Fruit fly (Drosophila melanogaster) whole organism, wandering third instar larva: ENCODE measurements around the gene sff.
A peak's percentile ranks its signal among the peaks of the same experiment; 100 is the strongest.

Experiments used
- Abd-B ChIP-seq: fragments of >200 bp; optimal IDR thresholded peaks from 2 replicates; lab custom pipeline; 2017; ENCODE audit warnings: missing biosample characterization, missing genetic modification characterization
- CG32264 ChIP-seq: fragments of 200-800 bp; sonication (Bioruptor generic); optimal IDR thresholded peaks from 2 replicates; lab custom pipeline; 2016; ENCODE audit warnings: missing biosample characterization, missing genetic modification characterization
- CrebA ChIP-seq: fragments of 200-800 bp; sonication (Bioruptor generic); optimal IDR thresholded peaks from 2 replicates; lab custom pipeline; 2016; ENCODE audit warnings: missing biosample characterization, mild to moderate bottlenecking, missing genetic modification characterization, borderline replicate concordance
- Dfd ChIP-seq: fragments of >200 bp; optimal IDR thresholded peaks from 2 replicates; lab custom pipeline; 2017; ENCODE audit warnings: missing biosample characterization, missing genetic modification characterization
- HLH106 ChIP-seq: fragments of 200-800 bp; optimal IDR thresholded peaks from 3 replicates; lab custom pipeline; 2019; ENCODE audit warnings: missing biosample characterization, mild to moderate bottlenecking, missing genetic modification characterization, moderate library complexity
- Hr78 ChIP-seq: fragments of >200 bp; optimal IDR thresholded peaks from 2 replicates; lab custom pipeline; 2017; ENCODE audit warnings: missing biosample characterization, missing genetic modification characterization
- Hr83 ChIP-seq: fragments of 200-300 bp; sonication (Bioruptor generic); optimal IDR thresholded peaks from 2 replicates; lab custom pipeline; 2016; ENCODE audit warnings: missing biosample characterization, mild to moderate bottlenecking, missing genetic modification characterization, moderate library complexity; ENCODE audit not compliant: poor library complexity, severe bottlenecking
- Mio ChIP-seq: sonication (Bioruptor generic); optimal IDR thresholded peaks from 2 replicates; lab custom pipeline; 2016; ENCODE audit warnings: missing biosample characterization, missing genetic modification characterization
- Myc ChIP-seq: fragments of >200 bp; optimal IDR thresholded peaks from 2 replicates; lab custom pipeline; 2017
- N ChIP-seq: fragments of >200 bp; optimal IDR thresholded peaks from 2 replicates; lab custom pipeline; 2018; ENCODE audit warnings: missing biosample characterization, missing external identifiers, missing genetic modification characterization
- OdsH ChIP-seq: fragments of 200-800 bp; sonication (Bioruptor generic); optimal IDR thresholded peaks from 2 replicates; lab custom pipeline; 2016; ENCODE audit warnings: missing biosample characterization, mild to moderate bottlenecking, missing genetic modification characterization
- Rel ChIP-seq, 2 experiments: fragments of 200-800 bp; sonication (Bioruptor generic) in 1 of 2; optimal IDR thresholded peaks; 2 replicates in 1 of 2; 3 replicates in 1 of 2; lab custom pipeline; 2016 to 2019; ENCODE audit warnings: mild to moderate bottlenecking in 2 of 2, missing biosample characterization in 2 of 2, missing genetic modification characterization in 2 of 2, moderate library complexity in 1 of 2
- dsf ChIP-seq: sonication (Bioruptor generic); optimal IDR thresholded peaks from 2 replicates; lab custom pipeline; 2016; ENCODE audit warnings: missing biosample characterization, missing genetic modification characterization, borderline replicate concordance
- ey ChIP-seq: fragments of 200-800 bp; sonication (Bioruptor generic); optimal IDR thresholded peaks from 2 replicates; lab custom pipeline; 2016; ENCODE audit warnings: missing biosample characterization, missing genetic modification characterization
- fru ChIP-seq: fragments of 200-800 bp; sonication (Bioruptor generic); optimal IDR thresholded peaks from 3 replicates; lab custom pipeline; 2016; ENCODE audit warnings: missing biosample characterization, mild to moderate bottlenecking, missing genetic modification characterization
- jim ChIP-seq: fragments of 175-275, 200-325 bp; sonication (Bioruptor generic); optimal IDR thresholded peaks from 2 replicates; lab custom pipeline; 2016; ENCODE audit warnings: missing biosample characterization, mild to moderate bottlenecking, missing genetic modification characterization
- psq ChIP-seq: fragments of 200-800 bp; sonication (Bioruptor generic); optimal IDR thresholded peaks from 3 replicates; lab custom pipeline; 2017; ENCODE audit warnings: missing biosample characterization, mild to moderate bottlenecking, missing genetic modification characterization, moderate library complexity
- rgr ChIP-seq: fragments of 200-800 bp; sonication (Bioruptor generic); optimal IDR thresholded peaks from 3 replicates; lab custom pipeline; 2016; ENCODE audit warnings: missing biosample characterization, mild to moderate bottlenecking, missing genetic modification characterization
- tai ChIP-seq: sonication (Bioruptor generic); optimal IDR thresholded peaks from 2 replicates; lab custom pipeline; 2016; ENCODE audit warnings: missing biosample characterization, missing genetic modification characterization

Gene sff

dm6 chr3L:15877520-15877919, 47.1 kb downstream of the sff start:
- TF ChIP-seq CrebA (no peak), Hr78 (no peak), jim (GFP tag; lab: Kevin White, UChicago) (no peak), psq (GFP tag; lab: Kevin White, UChicago) (no peak), Abd-B (GFP tag; lab: Kevin White, UChicago) (no peak), Myc (lab: Kevin White, UChicago) (no peak), N (GFP tag; lab: Kevin White, UChicago) (no peak), Hr83 (GFP tag; lab: Kevin White, UChicago) (no peak), CG32264 (no peak), Rel (GFP tag; optimal IDR thresholded peaks at IDR 0.05; lab: Kevin White, UChicago) (no peak), Rel (tag; optimal IDR thresholded peaks at IDR 0.05; lab: Kevin White, UChicago) (no peak), fru (GFP tag; lab: Kevin White, UChicago) (no peak), Mio (no peak), ey (GFP tag; lab: Kevin White, UChicago) (no peak), OdsH (GFP tag; lab: Kevin White, UChicago) (no peak), tai (GFP tag; lab: Kevin White, UChicago) (no peak), HLH106 (tag; lab: Kevin White, UChicago) (no peak)
- TF ChIP-seq, all 38 proteins: peak for 0

DNA sequence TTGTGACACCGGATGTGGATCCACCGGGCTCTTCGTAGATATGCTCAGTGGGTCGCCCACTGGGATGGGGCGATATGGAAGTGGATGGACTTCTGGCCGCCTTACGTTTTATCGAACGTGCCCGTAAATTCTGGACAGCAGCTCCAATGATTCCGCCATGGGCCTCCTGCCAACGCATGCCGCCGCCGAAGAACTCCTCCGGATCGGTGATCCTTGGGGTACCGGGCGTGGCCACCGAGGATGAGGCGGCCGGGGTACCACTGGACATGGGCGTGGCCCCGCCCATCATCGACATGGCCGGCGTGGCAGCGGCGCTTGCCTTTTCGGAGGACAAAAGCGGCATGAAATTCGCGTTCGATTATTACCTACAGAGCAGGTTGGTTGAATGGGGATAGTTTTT, 68.6 kb downstream of the sff start:
- TF ChIP-seq Dfd (GFP tag; lab: Kevin White, UChicago), result peak; percentile 79
- TF ChIP-seq rgr (GFP tag; lab: Kevin White, UChicago), result no peak
- TF ChIP-seq dsf (GFP tag; lab: Kevin White, UChicago), result no peak
